Fruit fly (Drosophila melanogaster) whole organism, wandering third instar larva: ENCODE measurements around the gene CG13606.

Experiments
- Abd-B ChIP-seq: fragments of >200 bp; optimal IDR thresholded peaks from 2 replicates; lab custom pipeline; 2017; ENCODE audit warnings: missing biosample characterization, missing genetic modification characterization
- CG32264 ChIP-seq: fragments of 200-800 bp; sonication (Bioruptor generic); optimal IDR thresholded peaks from 2 replicates; lab custom pipeline; 2016; ENCODE audit warnings: missing biosample characterization, missing genetic modification characterization
- CG9705 ChIP-seq: fragments of 200-800 bp; sonication (Bioruptor generic); optimal IDR thresholded peaks from 2 replicates; lab custom pipeline; 2018; ENCODE audit warnings: missing biosample characterization, mild to moderate bottlenecking, missing genetic modification characterization
- CrebA ChIP-seq: fragments of 200-800 bp; sonication (Bioruptor generic); optimal IDR thresholded peaks from 2 replicates; lab custom pipeline; 2016; ENCODE audit warnings: missing biosample characterization, mild to moderate bottlenecking, missing genetic modification characterization, borderline replicate concordance
- Dfd ChIP-seq: fragments of >200 bp; optimal IDR thresholded peaks from 2 replicates; lab custom pipeline; 2017; ENCODE audit warnings: missing biosample characterization, missing genetic modification characterization
- Dif ChIP-seq: fragments of 200-275, 200-300 bp; sonication (Bioruptor generic); optimal IDR thresholded peaks from 2 replicates; lab custom pipeline; 2018; ENCODE audit warnings: missing biosample characterization, missing genetic modification characterization; ENCODE audit not compliant: partially characterized antibody
- GATAd ChIP-seq: sonication (Bioruptor generic); optimal IDR thresholded peaks from 2 replicates; lab custom pipeline; 2016; ENCODE audit warnings: missing biosample characterization, missing genetic modification characterization
- HLH106 ChIP-seq: fragments of 200-800 bp; optimal IDR thresholded peaks from 3 replicates; lab custom pipeline; 2019; ENCODE audit warnings: missing biosample characterization, mild to moderate bottlenecking, missing genetic modification characterization, moderate library complexity
- Hnf4 ChIP-seq: fragments of 200-800 bp; sonication (Bioruptor generic); optimal IDR thresholded peaks from 2 replicates; lab custom pipeline; 2016; ENCODE audit warnings: missing biosample characterization, mild to moderate bottlenecking, missing genetic modification characterization
- Hr78 ChIP-seq: fragments of >200 bp; optimal IDR thresholded peaks from 2 replicates; lab custom pipeline; 2017; ENCODE audit warnings: missing biosample characterization, missing genetic modification characterization
- Hr83 ChIP-seq: fragments of 200-300 bp; sonication (Bioruptor generic); optimal IDR thresholded peaks from 2 replicates; lab custom pipeline; 2016; ENCODE audit warnings: missing biosample characterization, mild to moderate bottlenecking, missing genetic modification characterization, moderate library complexity; ENCODE audit not compliant: poor library complexity, severe bottlenecking
- Jra ChIP-seq: sonication (Bioruptor generic); optimal IDR thresholded peaks from 2 replicates; lab custom pipeline; 2016; ENCODE audit warnings: missing biosample characterization, missing genetic modification characterization
- Mio ChIP-seq: sonication (Bioruptor generic); optimal IDR thresholded peaks from 2 replicates; lab custom pipeline; 2016; ENCODE audit warnings: missing biosample characterization, missing genetic modification characterization
- Myc ChIP-seq: fragments of >200 bp; optimal IDR thresholded peaks from 2 replicates; lab custom pipeline; 2017
- N ChIP-seq: fragments of >200 bp; optimal IDR thresholded peaks from 2 replicates; lab custom pipeline; 2018; ENCODE audit warnings: missing biosample characterization, missing external identifiers, missing genetic modification characterization
- OdsH ChIP-seq: fragments of 200-800 bp; sonication (Bioruptor generic); optimal IDR thresholded peaks from 2 replicates; lab custom pipeline; 2016; ENCODE audit warnings: missing biosample characterization, mild to moderate bottlenecking, missing genetic modification characterization
- Rel ChIP-seq, 2 experiments: fragments of 200-800 bp; sonication (Bioruptor generic) in 1 of 2; optimal IDR thresholded peaks; 2 replicates in 1 of 2; 3 replicates in 1 of 2; lab custom pipeline; 2016 to 2019; ENCODE audit warnings: mild to moderate bottlenecking in 2 of 2, missing biosample characterization in 2 of 2, missing genetic modification characterization in 2 of 2, moderate library complexity in 1 of 2
- Sp1 ChIP-seq: fragments of 200-800 bp; sonication (Bioruptor generic); optimal IDR thresholded peaks from 3 replicates; lab custom pipeline; 2019; ENCODE audit warnings: missing biosample characterization, mild to moderate bottlenecking, missing genetic modification characterization, moderate library complexity
- Vsx2 ChIP-seq: fragments of 200-300, 225-300 bp; sonication (Bioruptor generic); optimal IDR thresholded peaks from 2 replicates; lab custom pipeline; 2018; ENCODE audit warnings: missing biosample characterization, missing genetic modification characterization; ENCODE audit not compliant: partially characterized antibody
- br ChIP-seq: fragments of 200-800 bp; sonication (Bioruptor generic); optimal IDR thresholded peaks from 2 replicates; lab custom pipeline; 2016; ENCODE audit warnings: missing biosample characterization, missing genetic modification characterization
- brk ChIP-seq: fragments of 200-800 bp; sonication (Bioruptor generic); optimal IDR thresholded peaks from 2 replicates; lab custom pipeline; 2016; ENCODE audit warnings: missing biosample characterization, mild to moderate bottlenecking, missing genetic modification characterization
- dl ChIP-seq, 2 experiments: fragments of 175-275, 200-275 bp in 1 of 2; fragments of 200-275 bp in 1 of 2; sonication (Bioruptor generic); optimal IDR thresholded peaks; lab custom pipeline; 2018; ENCODE audit warnings: mild to moderate bottlenecking in 2 of 2, missing biosample characterization in 2 of 2, missing genetic modification characterization in 2 of 2, moderate library complexity in 2 of 2; ENCODE audit not compliant: partially characterized antibody in 2 of 2, insufficient read depth in 1 of 2
- dmrt93B ChIP-seq: fragments of 200-800 bp; sonication (Bioruptor generic); optimal IDR thresholded peaks from 2 replicates; lab custom pipeline; 2018; ENCODE audit warnings: missing biosample characterization, mild to moderate bottlenecking, missing genetic modification characterization
- dsf ChIP-seq: sonication (Bioruptor generic); optimal IDR thresholded peaks from 2 replicates; lab custom pipeline; 2016; ENCODE audit warnings: missing biosample characterization, missing genetic modification characterization, borderline replicate concordance
- ey ChIP-seq: fragments of 200-800 bp; sonication (Bioruptor generic); optimal IDR thresholded peaks from 2 replicates; lab custom pipeline; 2016; ENCODE audit warnings: missing biosample characterization, missing genetic modification characterization
- foxo ChIP-seq, 2 experiments: fragments of 200-800 bp; sonication (Bioruptor generic); optimal IDR thresholded peaks; 2 replicates in 1 of 2; 3 replicates in 1 of 2; lab custom pipeline; 2016 to 2017; ENCODE audit warnings: missing biosample characterization in 2 of 2, missing genetic modification characterization in 2 of 2
- fru ChIP-seq: fragments of 200-800 bp; sonication (Bioruptor generic); optimal IDR thresholded peaks from 3 replicates; lab custom pipeline; 2016; ENCODE audit warnings: missing biosample characterization, mild to moderate bottlenecking, missing genetic modification characterization
- h ChIP-seq: fragments of 200-800 bp; sonication (Bioruptor generic); optimal IDR thresholded peaks from 3 replicates; lab custom pipeline; 2016; ENCODE audit warnings: missing biosample characterization, mild to moderate bottlenecking, missing genetic modification characterization
- jim ChIP-seq: fragments of 175-275, 200-325 bp; sonication (Bioruptor generic); optimal IDR thresholded peaks from 2 replicates; lab custom pipeline; 2016; ENCODE audit warnings: missing biosample characterization, mild to moderate bottlenecking, missing genetic modification characterization
- lola ChIP-seq: fragments of >200 bp; optimal IDR thresholded peaks from 2 replicates; lab custom pipeline; 2017; ENCODE audit warnings: missing biosample characterization, missing genetic modification characterization
- pan ChIP-seq: fragments of >200 bp; optimal IDR thresholded peaks from 2 replicates; lab custom pipeline; 2017
- psq ChIP-seq: fragments of 200-800 bp; sonication (Bioruptor generic); optimal IDR thresholded peaks from 3 replicates; lab custom pipeline; 2017; ENCODE audit warnings: missing biosample characterization, mild to moderate bottlenecking, missing genetic modification characterization, moderate library complexity
- rgr ChIP-seq: fragments of 200-800 bp; sonication (Bioruptor generic); optimal IDR thresholded peaks from 3 replicates; lab custom pipeline; 2016; ENCODE audit warnings: missing biosample characterization, mild to moderate bottlenecking, missing genetic modification characterization
- sage ChIP-seq: fragments of 200-800 bp; sonication (Bioruptor generic); optimal IDR thresholded peaks from 2 replicates; lab custom pipeline; 2016; ENCODE audit warnings: missing biosample characterization, mild to moderate bottlenecking, missing genetic modification characterization
- sv ChIP-seq: fragments of 200-800 bp; sonication (Bioruptor generic); optimal IDR thresholded peaks from 3 replicates; lab custom pipeline; 2016; ENCODE audit warnings: missing biosample characterization, missing genetic modification characterization
- tai ChIP-seq: sonication (Bioruptor generic); optimal IDR thresholded peaks from 2 replicates; lab custom pipeline; 2016; ENCODE audit warnings: missing biosample characterization, missing genetic modification characterization
- usp ChIP-seq: fragments of >200 bp; optimal IDR thresholded peaks from 2 replicates; lab custom pipeline; 2017; ENCODE audit warnings: missing biosample characterization, missing genetic modification characterization
- woc ChIP-seq: sonication (Bioruptor generic); optimal IDR thresholded peaks from 2 replicates; lab custom pipeline; 2016; ENCODE audit warnings: missing biosample characterization, mild to moderate bottlenecking, missing genetic modification characterization

Gene CG13606

DNA sequence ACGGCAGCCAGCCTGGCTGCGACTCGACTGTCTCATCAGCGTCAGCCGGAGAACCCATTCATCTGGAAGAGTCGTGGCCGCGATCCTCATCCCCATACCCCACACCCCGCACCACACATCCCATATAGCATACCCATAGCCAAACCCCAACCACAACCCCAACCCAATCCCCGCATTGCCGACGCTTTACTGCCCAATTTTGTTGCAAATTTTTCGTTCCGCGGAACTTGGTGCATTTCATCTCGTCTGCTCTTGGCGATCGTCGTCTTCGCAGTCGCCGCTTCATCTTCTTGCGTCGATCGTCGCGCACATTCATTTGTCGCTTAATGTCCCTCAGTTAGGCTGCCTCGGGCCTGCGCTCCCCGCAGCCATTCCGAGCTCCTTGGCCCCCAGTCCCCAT lies 29.1 kb upstream of the CG13606 start:
- TF ChIP-seq Mio (GFP tag; lab: Kevin White, UChicago) (no peak), lola (GFP tag; lab: Kevin White, UChicago) (no peak), CrebA (GFP tag; lab: Kevin White, UChicago) (no peak), dmrt93B (GFP tag; lab: Kevin White, UChicago) (no peak), N (no peak), usp (GFP tag; lab: Kevin White, UChicago) (no peak), psq (GFP tag; lab: Kevin White, UChicago) (no peak), Dfd (no peak), Abd-B (GFP tag; lab: Kevin White, UChicago) (no peak), Hr83 (GFP tag; lab: Kevin White, UChicago) (no peak), dsf (no peak), HLH106 (tag; lab: Kevin White, UChicago) (no peak), GATAd (GFP tag; lab: Kevin White, UChicago) (no peak), h (GFP tag; lab: Kevin White, UChicago) (no peak), pan (lab: Kevin White, UChicago) (no peak)

DNA sequence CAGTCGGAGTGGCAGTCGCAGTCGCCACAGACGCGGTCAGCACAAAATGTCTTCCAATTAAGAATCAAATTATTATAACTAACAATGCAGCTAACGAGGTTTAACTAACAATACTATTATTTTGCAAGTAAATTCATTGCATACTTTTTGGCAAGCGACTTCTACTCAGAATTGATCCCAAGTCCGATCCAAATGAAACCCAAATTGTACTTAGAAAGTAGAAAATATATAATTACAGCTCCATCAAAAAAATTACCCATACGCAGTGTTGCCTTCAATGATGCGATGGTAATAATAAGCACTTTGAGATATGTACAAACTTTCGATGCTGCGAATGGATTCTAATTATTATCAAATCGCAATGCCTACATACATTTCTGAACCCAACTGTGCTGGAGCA lies 28.6 kb upstream of the CG13606 start:
- TF ChIP-seq foxo (GFP tag; optimal IDR thresholded peaks at IDR 0.05; lab: Kevin White, UChicago) (peak in 1 of 2 experiments; percentile 55), h (GFP tag; lab: Kevin White, UChicago) (peak; percentile 33), tai (GFP tag; lab: Kevin White, UChicago) (no peak), Rel (GFP tag; optimal IDR thresholded peaks at IDR 0.05; lab: Kevin White, UChicago) (no peak), Rel (tag; optimal IDR thresholded peaks at IDR 0.05; lab: Kevin White, UChicago) (no peak), ey (peak; percentile 31), Jra (GFP tag; lab: Kevin White, UChicago) (no peak), rgr (GFP tag; lab: Kevin White, UChicago) (peak; percentile 16), Hnf4 (GFP tag; lab: Kevin White, UChicago) (peak; percentile 4), dsf (no peak), OdsH (GFP tag; lab: Kevin White, UChicago) (peak; percentile 27), Myc (lab: Kevin White, UChicago) (no peak), HLH106 (tag; lab: Kevin White, UChicago) (peak; percentile 15), br (GFP tag; lab: Kevin White, UChicago) (peak; percentile 27), CrebA (GFP tag; lab: Kevin White, UChicago) (no peak), brk (no peak), Sp1 (peak; percentile 57), woc (GFP tag; lab: Kevin White, UChicago) (peak; percentile 38)

- no peak for TF ChIP-seq lola (GFP tag; lab: Kevin White, UChicago)
- TF ChIP-seq Hnf4 (GFP tag; lab: Kevin White, UChicago): peak; percentile 36
- peak; percentile 73 for TF ChIP-seq fru (GFP tag; lab: Kevin White, UChicago)
- TF ChIP-seq Myc (lab: Kevin White, UChicago): no peak
- TF ChIP-seq GATAd (GFP tag; lab: Kevin White, UChicago): no peak
- TF ChIP-seq woc (GFP tag; lab: Kevin White, UChicago): peak; percentile 72
- no peak for TF ChIP-seq dsf
- TF ChIP-seq jim: no peak
- TF ChIP-seq tai (GFP tag; lab: Kevin White, UChicago): no peak
- no peak for TF ChIP-seq usp (GFP tag; lab: Kevin White, UChicago)
- no peak for TF ChIP-seq sv (GFP tag; lab: Kevin White, UChicago)
- no peak for TF ChIP-seq CG9705
- peak; percentile 62 for TF ChIP-seq HLH106 (tag; lab: Kevin White, UChicago)
- TF ChIP-seq dmrt93B (GFP tag; lab: Kevin White, UChicago): peak; percentile 13
- no peak for TF ChIP-seq Mio (GFP tag; lab: Kevin White, UChicago)
- TF ChIP-seq OdsH (GFP tag; lab: Kevin White, UChicago): peak; percentile 49
- TF ChIP-seq Vsx2 (GFP tag; lab: Kevin White, UChicago): no peak
- peak in 1 of 2 experiments; percentile 72 for TF ChIP-seq foxo (GFP tag; optimal IDR thresholded peaks at IDR 0.05; lab: Kevin White, UChicago)
- TF ChIP-seq Jra (GFP tag; lab: Kevin White, UChicago): peak; percentile 22
- peak; percentile 72 for TF ChIP-seq ey
- peak; percentile 66 for TF ChIP-seq br (GFP tag; lab: Kevin White, UChicago)
- peak; percentile 56 for TF ChIP-seq rgr (GFP tag; lab: Kevin White, UChicago)
- TF ChIP-seq Rel (GFP tag; optimal IDR thresholded peaks at IDR 0.05; lab: Kevin White, UChicago): no peak
- TF ChIP-seq Rel (tag; optimal IDR thresholded peaks at IDR 0.05; lab: Kevin White, UChicago): no peak
- TF ChIP-seq h (GFP tag; lab: Kevin White, UChicago): peak; percentile 73
- no peak for TF ChIP-seq sage (GFP tag; lab: Kevin White, UChicago)
- TF ChIP-seq psq (GFP tag; lab: Kevin White, UChicago): peak; percentile 45
- TF ChIP-seq dl (GFP tag; optimal IDR thresholded peaks at IDR 0.05; lab: Kevin White, UChicago; ENCODE audit: insufficient read depth in 1 of 2, partially characterized antibody in 2 of 2): no peak
- TF ChIP-seq brk: no peak
- TF ChIP-seq Sp1: peak; percentile 61
- no peak for TF ChIP-seq Dfd
- no peak for TF ChIP-seq pan (lab: Kevin White, UChicago)
- no peak for TF ChIP-seq Dif (GFP tag; lab: Kevin White, UChicago)
- peak; percentile 0 for TF ChIP-seq CG32264 (GFP tag; lab: Kevin White, UChicago)
- TF ChIP-seq CrebA (GFP tag; lab: Kevin White, UChicago): no peak
- TF ChIP-seq N: no peak
- no peak for TF ChIP-seq Abd-B (GFP tag; lab: Kevin White, UChicago)
- no peak for TF ChIP-seq Hr78 (GFP tag; lab: Kevin White, UChicago)
- no peak for TF ChIP-seq Hr83 (GFP tag; lab: Kevin White, UChicago)
- TF ChIP-seq, all 38 proteins: peak for 15
These were observed 27.9 kb upstream of the CG13606 start for dm6 chr3R:24144542-24144941.
